Worm (Caenorhabditis elegans) whole organism, late embryonic: ENCODE measurements around the gene daf-41.

Source experiments
- ceh-9 ChIP-seq: sonication (generic microtip); optimal IDR thresholded peaks from 2 replicates; lab custom pipeline; 2016; ENCODE audit warnings: mild to moderate bottlenecking, missing genetic modification characterization, inconsistent platforms, missing compliant biosample characterization
- unc-3 ChIP-seq, 2 experiments: fragments of 200-800 bp in 1 of 2; sonication (Bioruptor generic) in 1 of 2; sonication (generic microtip) in 1 of 2; conservative IDR thresholded peaks in 1 of 2; optimal IDR thresholded peaks in 1 of 2; 2 replicates each; pipeline versions ENCODE4 v1.3.6 to Lab custom; 2016 to 2022; ENCODE audit warnings: missing compliant biosample characterization in 2 of 2, missing genetic modification characterization in 2 of 2, missing genetic modification reagents in 1 of 2

- TF ChIP-seq unc-3 (GFP tag; conservative IDR thresholded peaks at IDR 0.05; lab: Robert Waterston, UW): no peak
- TF ChIP-seq unc-3 (tag; optimal IDR thresholded peaks at IDR 0.05; lab: Kevin White, UChicago): no peak
- no peak for TF ChIP-seq ceh-9 (tag; lab: Kevin White, UChicago)
Observed at ce11 chrIII:5290230-5290629, 15.7 kb upstream of the daf-41 start.
